Worm (Caenorhabditis elegans) whole organism, L4/young adult: ENCODE measurements around the gene nhr-119.

Source experiments
- dao-5 ChIP-seq: sonication (generic microtip); optimal IDR thresholded peaks from 2 replicates; lab custom pipeline; 2016; ENCODE audit warnings: missing genotype, missing genetic modification characterization, moderate library complexity, missing compliant biosample characterization
- him-1 ChIP-seq: sonication (generic microtip); optimal IDR thresholded peaks from 2 replicates; lab custom pipeline; 2016; ENCODE audit warnings: missing genotype, missing genetic modification reagents, missing genetic modification characterization, missing compliant biosample characterization

DNA sequence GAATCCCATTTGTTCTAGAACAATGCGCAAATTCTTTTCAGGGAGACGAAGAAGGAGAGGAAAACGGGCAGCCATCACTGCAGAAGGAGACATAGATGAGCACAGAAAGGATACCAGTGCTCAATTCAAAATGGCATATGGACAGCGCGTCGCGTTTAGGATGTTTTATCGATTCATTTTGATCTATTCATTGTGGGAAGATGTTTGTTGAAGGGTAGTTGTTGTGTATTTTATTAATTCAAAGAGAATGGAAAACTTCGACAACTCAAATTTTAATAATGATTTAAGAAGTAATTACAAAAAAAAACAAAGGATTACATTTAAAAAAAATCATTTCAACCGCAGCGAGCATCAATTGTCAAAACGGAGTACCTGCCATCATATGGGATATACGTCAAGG lies 28.2 kb downstream of the nhr-119 start, which contains the start of gene sdz-10:
- TF ChIP-seq him-1 (tag; lab: Kevin White, UChicago) (no peak), dao-5 (tag; lab: Kevin White, UChicago) (no peak)
